Worm (Caenorhabditis elegans): Measurements from ENCODE around the gene ZK546.4.

The ZK546.4 gene

ce11 chrII:4984151-4984550 lies 46.3 kb downstream of the ZK546.4 start:
- no peak for TF ChIP-seq jun-1 (tag; optimal IDR thresholded peaks at IDR 0.05)

- TF ChIP-seq hmg-11 (tag; optimal IDR thresholded peaks at IDR 0.05): no peak
- TF ChIP-seq nhr-23 (tag; optimal IDR thresholded peaks at IDR 0.05): peak; percentile 74
- peak; percentile 65 for TF ChIP-seq elt-1 (tag; optimal IDR thresholded peaks at IDR 0.05)
- TF ChIP-seq unc-39 (tag; optimal IDR thresholded peaks at IDR 0.05): no peak
- no peak for TF ChIP-seq lin-39 (tag; optimal IDR thresholded peaks at IDR 0.05)
These were observed 48.2 kb downstream of the ZK546.4 start for ce11 chrII:4985961-4986503.

DNA sequence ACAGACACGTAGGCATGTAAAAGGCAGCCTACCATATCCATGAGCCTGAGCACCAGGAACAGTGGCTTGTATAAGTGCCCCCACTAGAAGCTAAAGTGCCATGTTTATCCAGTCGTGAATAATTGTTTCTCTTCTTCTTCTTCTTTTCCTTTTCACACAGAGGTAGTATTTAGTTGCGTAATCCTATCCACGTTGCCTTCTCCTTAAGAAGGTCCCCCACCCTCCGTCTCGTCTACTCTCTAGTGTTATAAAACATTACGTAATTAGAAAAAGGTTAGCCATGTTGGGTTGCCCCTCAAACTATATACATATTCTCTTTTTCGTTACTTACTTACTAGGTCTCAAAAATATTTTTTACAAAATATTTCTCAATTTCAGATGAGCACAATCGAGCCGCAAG lies 48.8 kb downstream of the ZK546.4 start:
- TF ChIP-seq nhr-11 (tag; optimal IDR thresholded peaks at IDR 0.05) (no peak), jun-1 (tag; optimal IDR thresholded peaks at IDR 0.05) (no peak), nhr-12 (tag; optimal IDR thresholded peaks at IDR 0.05) (no peak), nhr-43 (tag; optimal IDR thresholded peaks at IDR 0.05; ENCODE audit: poor library complexity, severe bottlenecking) (no peak), elt-3 (tag; optimal IDR thresholded peaks at IDR 0.05) (no peak), ztf-4 (tag; optimal IDR thresholded peaks at IDR 0.05) (no peak), skn-1 (tag; optimal IDR thresholded peaks at IDR 0.05) (no peak), snpc-4 (tag; optimal IDR thresholded peaks at IDR 0.05) (no peak), ceh-82 (tag; optimal IDR thresholded peaks at IDR 0.05) (no peak), ceh-16 (tag; optimal IDR thresholded peaks at IDR 0.05) (no peak), mml-1 (tag; optimal IDR thresholded peaks at IDR 0.05) (no peak), nhr-76 (tag; optimal IDR thresholded peaks at IDR 0.05) (no peak)

ce11 chrII:4987257-4987656 lies 49.4 kb downstream of the ZK546.4 start:
- TF ChIP-seq nhr-67 (tag; optimal IDR thresholded peaks at IDR 0.05) (no peak), fkh-2 (tag; optimal IDR thresholded peaks at IDR 0.05) (no peak), lin-39 (tag; optimal IDR thresholded peaks at IDR 0.05) (no peak), ZK546.5 (tag; optimal IDR thresholded peaks at IDR 0.05) (no peak), mml-1 (tag; optimal IDR thresholded peaks at IDR 0.05) (no peak), ztf-11 (tag; optimal IDR thresholded peaks at IDR 0.05) (no peak), fkh-10 (GFP tag; optimal IDR thresholded peaks at IDR 0.05) (no peak), nhr-237 (tag; optimal IDR thresholded peaks at IDR 0.05) (no peak), ceh-16 (tag; optimal IDR thresholded peaks at IDR 0.05) (no peak), nhr-28 (tag; optimal IDR thresholded peaks at IDR 0.05) (no peak), jun-1 (tag; optimal IDR thresholded peaks at IDR 0.05) (no peak), fos-1 (tag; optimal IDR thresholded peaks at IDR 0.05) (no peak)

Data from whole organism, L3 larva.